Fruit fly (Drosophila melanogaster) whole organism, embryonic: ENCODE data around the gene Not10.

Experiments
- BEAF-32 ChIP-seq: fragments of 200-800 bp; sonication (Bioruptor generic); optimal IDR thresholded peaks from 3 replicates; lab custom pipeline; 2017; ENCODE audit warnings: missing biosample characterization, missing genetic modification characterization, mild to moderate bottlenecking, moderate library complexity, missing genetic modification reagents
- CG11093 ChIP-seq: fragments of 200-800 bp; sonication (Bioruptor generic); IDR thresholded peaks from 3 replicates; pipeline ENCODE4 v1.3.6; 2022; ENCODE audit warnings: missing biosample characterization, missing genetic modification characterization
- CG11398 ChIP-seq: fragments of 200-800 bp; sonication (Bioruptor generic); optimal IDR thresholded peaks from 2 replicates; lab custom pipeline; 2016; ENCODE audit warnings: missing biosample characterization, missing genetic modification characterization
- CG15479 ChIP-seq: fragments of 200-800 bp; sonication (Bioruptor generic); optimal IDR thresholded peaks from 3 replicates; lab custom pipeline; 2019; ENCODE audit warnings: missing biosample characterization, mild to moderate bottlenecking, missing genetic modification characterization, moderate library complexity
- CG17361 ChIP-seq: fragments of 200-800 bp; sonication (Bioruptor generic); IDR thresholded peaks from 3 replicates; pipeline ENCODE4 v1.3.6; 2022; ENCODE audit warnings: missing biosample characterization, missing genetic modification characterization
- CG18476 ChIP-seq: fragments of 200-800 bp; sonication (Bioruptor generic); optimal IDR thresholded peaks from 2 replicates; lab custom pipeline; 2016; ENCODE audit warnings: missing biosample characterization, mild to moderate bottlenecking, missing genetic modification characterization
- CG18599 ChIP-seq: fragments of 200-800 bp; sonication (Bioruptor generic); optimal IDR thresholded peaks from 3 replicates; lab custom pipeline; 2017; ENCODE audit warnings: missing biosample characterization, missing genetic modification characterization, mild to moderate bottlenecking, moderate library complexity, missing genetic modification reagents
- CG30020 ChIP-seq: fragments of 200-800 bp; optimal IDR thresholded peaks from 2 replicates; lab custom pipeline; 2019; ENCODE audit warnings: missing biosample characterization, mild to moderate bottlenecking, missing genetic modification characterization, moderate library complexity
- CG3163 ChIP-seq: fragments of 200-800 bp; sonication (Bioruptor generic); optimal IDR thresholded peaks from 3 replicates; lab custom pipeline; 2016; ENCODE audit warnings: missing biosample characterization, missing genetic modification characterization
- CG33557 ChIP-seq: fragments of 200-800 bp; sonication (Bioruptor generic); optimal IDR thresholded peaks from 2 replicates; lab custom pipeline; 2019; ENCODE audit warnings: missing biosample characterization, mild to moderate bottlenecking, missing genetic modification characterization, moderate library complexity
- CG34422 ChIP-seq: fragments of 200-800 bp; sonication (Bioruptor generic); IDR thresholded peaks from 3 replicates; pipeline ENCODE4 v1.3.6; 2022; ENCODE audit warnings: missing biosample characterization, missing genetic modification characterization
- CG4328 ChIP-seq: fragments of 200-800 bp; sonication (Bioruptor generic); optimal IDR thresholded peaks from 3 replicates; lab custom pipeline; 2017; ENCODE audit warnings: missing biosample characterization, missing genetic modification reagents, missing genetic modification characterization
- CG43689 ChIP-seq: fragments of 200-800 bp; sonication (Bioruptor generic); IDR thresholded peaks from 2 replicates; pipeline ENCODE4 v1.3.6; 2022; ENCODE audit warnings: missing biosample characterization, missing genetic modification characterization
- CG7271 ChIP-seq: fragments of 200-800 bp; sonication (Bioruptor generic); optimal IDR thresholded peaks from 2 replicates; lab custom pipeline; 2018; ENCODE audit warnings: missing biosample characterization, mild to moderate bottlenecking, missing genetic modification characterization, moderate library complexity
- CG7556 ChIP-seq: fragments of 200-800 bp; sonication (Bioruptor generic); optimal IDR thresholded peaks from 2 replicates; lab custom pipeline; 2017; ENCODE audit warnings: missing biosample characterization, mild to moderate bottlenecking, missing genetic modification characterization
- CG7987 ChIP-seq: fragments of 200-800 bp; sonication (Bioruptor generic); optimal IDR thresholded peaks from 2 replicates; lab custom pipeline; 2018; ENCODE audit warnings: missing biosample characterization, mild to moderate bottlenecking, missing genetic modification characterization, moderate library complexity
- CG8765 ChIP-seq: fragments of 200-800 bp; sonication (Bioruptor generic); IDR thresholded peaks from 2 replicates; pipeline ENCODE4 v1.3.6; 2022; ENCODE audit warnings: missing biosample characterization, missing genetic modification characterization
- CTCF ChIP-seq: fragments of 200-800 bp; sonication (Bioruptor generic); optimal IDR thresholded peaks from 2 replicates; lab custom pipeline; 2017; ENCODE audit warnings: missing biosample characterization, mild to moderate bottlenecking, missing genetic modification characterization, moderate library complexity
- CkIIα-i1 ChIP-seq: fragments of 200-800 bp; sonication (Bioruptor generic); IDR thresholded peaks from 2 replicates; pipeline ENCODE4 v1.3.6; 2022; ENCODE audit warnings: missing biosample characterization, missing genetic modification characterization
- CrebB ChIP-seq: fragments of 200-800 bp; sonication (Bioruptor generic); optimal IDR thresholded peaks from 3 replicates; lab custom pipeline; 2018; ENCODE audit warnings: missing biosample characterization, mild to moderate bottlenecking, missing genetic modification characterization
- D19B ChIP-seq: fragments of 200-800 bp; sonication (Bioruptor generic); optimal IDR thresholded peaks from 2 replicates; lab custom pipeline; 2017; ENCODE audit warnings: missing biosample characterization, mild to moderate bottlenecking, missing genetic modification characterization
- H15 ChIP-seq: fragments of 200-800 bp; sonication (Bioruptor generic); IDR thresholded peaks from 3 replicates; pipeline ENCODE4 v1.3.6; 2022; ENCODE audit warnings: missing biosample characterization, missing genetic modification characterization
- H2.0 ChIP-seq: fragments of 200-800 bp; sonication (Bioruptor generic); IDR thresholded peaks from 2 replicates; pipeline ENCODE4 v1.3.6; 2022; ENCODE audit warnings: missing biosample characterization, missing genetic modification characterization
- Jarid2 ChIP-seq: fragments of 200-800 bp; sonication (Bioruptor generic); optimal IDR thresholded peaks from 3 replicates; lab custom pipeline; 2017; ENCODE audit warnings: mild to moderate bottlenecking, missing biosample characterization, missing genetic modification reagents, missing genetic modification characterization
- Kr ChIP-seq: fragments of 200-800 bp; sonication (Bioruptor generic); optimal IDR thresholded peaks from 2 replicates; lab custom pipeline; 2017; ENCODE audit warnings: missing biosample characterization, mild to moderate bottlenecking, missing genetic modification characterization
- Oli ChIP-seq: fragments of 200-800 bp; sonication (Bioruptor generic); optimal IDR thresholded peaks from 2 replicates; lab custom pipeline; 2018; ENCODE audit warnings: missing biosample characterization, mild to moderate bottlenecking, missing genetic modification characterization, moderate library complexity
- Poxn ChIP-seq: fragments of 200-800 bp; sonication (Bioruptor generic); IDR thresholded peaks from 2 replicates; pipeline ENCODE4 v1.3.6; 2022; ENCODE audit warnings: missing biosample characterization, missing genetic modification characterization
- Ptx1 ChIP-seq: fragments of 200-800 bp; sonication (Bioruptor generic); IDR thresholded peaks from 2 replicates; pipeline ENCODE4 v1.3.6; 2022; ENCODE audit warnings: missing biosample characterization, missing genetic modification characterization
- Ssrp ChIP-seq: fragments of 200-800 bp; sonication (Bioruptor generic); optimal IDR thresholded peaks from 2 replicates; lab custom pipeline; 2018; ENCODE audit warnings: missing biosample characterization, mild to moderate bottlenecking, missing genetic modification characterization, moderate library complexity
- Usf ChIP-seq: fragments of 200-800 bp; sonication (Bioruptor generic); optimal IDR thresholded peaks from 2 replicates; lab custom pipeline; 2017; ENCODE audit warnings: missing genotype, missing biosample characterization, missing genetic modification characterization
- al ChIP-seq: fragments of 200-800 bp; sonication (Bioruptor generic); IDR thresholded peaks from 2 replicates; pipeline ENCODE4 v1.3.6; 2022; ENCODE audit warnings: missing biosample characterization, missing genetic modification characterization
- aop ChIP-seq: fragments of 200-800 bp; sonication (Bioruptor generic); IDR thresholded peaks from 2 replicates; pipeline ENCODE4 v1.3.6; 2022; ENCODE audit warnings: missing biosample characterization, missing genetic modification characterization
- bab2 ChIP-seq: fragments of 200-800 bp; sonication (Bioruptor generic); optimal IDR thresholded peaks from 2 replicates; lab custom pipeline; 2016; ENCODE audit warnings: missing biosample characterization, missing genetic modification characterization
- cg ChIP-seq: fragments of 200-800 bp; sonication (Bioruptor generic); optimal IDR thresholded peaks from 3 replicates; lab custom pipeline; 2019; ENCODE audit warnings: missing biosample characterization, mild to moderate bottlenecking, missing genetic modification characterization, moderate library complexity
- ci ChIP-seq: fragments of 200-800 bp; sonication (Bioruptor generic); IDR thresholded peaks from 3 replicates; pipeline ENCODE4 v1.3.6; 2022; ENCODE audit warnings: missing biosample characterization, missing genetic modification characterization
- dmrt11E ChIP-seq: fragments of 200-800 bp; sonication (Bioruptor generic); optimal IDR thresholded peaks from 3 replicates; lab custom pipeline; 2018; ENCODE audit warnings: missing biosample characterization, mild to moderate bottlenecking, missing genetic modification characterization, moderate library complexity
- eve ChIP-seq, 2 experiments: fragments of >200 bp; optimal IDR thresholded peaks; 2 replicates each; lab custom pipeline; 2017; ENCODE audit warnings: missing biosample characterization in 2 of 2, missing genetic modification characterization in 2 of 2
- ewg ChIP-seq: fragments of 200-800 bp; sonication (Bioruptor generic); optimal IDR thresholded peaks from 3 replicates; lab custom pipeline; 2017; ENCODE audit warnings: mild to moderate bottlenecking, missing biosample characterization, missing genetic modification reagents, missing genetic modification characterization
- gfzf ChIP-seq: fragments of 200-800 bp; sonication (Bioruptor generic); optimal IDR thresholded peaks from 2 replicates; lab custom pipeline; 2016; ENCODE audit warnings: missing biosample characterization, mild to moderate bottlenecking, missing genetic modification characterization, moderate library complexity
- jumu ChIP-seq: fragments of 200-800 bp; sonication (Bioruptor generic); optimal IDR thresholded peaks from 3 replicates; lab custom pipeline; 2016; ENCODE audit warnings: missing biosample characterization, missing genetic modification characterization
- kah ChIP-seq: fragments of 200-800 bp; sonication (Bioruptor generic); optimal IDR thresholded peaks from 2 replicates; lab custom pipeline; 2018; ENCODE audit warnings: missing biosample characterization, mild to moderate bottlenecking, missing genetic modification characterization
- kay ChIP-seq: fragments of 200-800 bp; sonication (Bioruptor generic); optimal IDR thresholded peaks from 2 replicates; lab custom pipeline; 2016; ENCODE audit warnings: missing biosample characterization, missing genetic modification characterization
- lmd ChIP-seq: fragments of 200-800 bp; sonication (Bioruptor generic); IDR thresholded peaks from 2 replicates; pipeline ENCODE4 v1.3.6; 2022; ENCODE audit warnings: missing biosample characterization, missing genetic modification characterization
- pfk ChIP-seq: fragments of 200-800 bp; sonication (Bioruptor generic); optimal IDR thresholded peaks from 2 replicates; lab custom pipeline; 2018; ENCODE audit warnings: missing biosample characterization, mild to moderate bottlenecking, missing genetic modification characterization, moderate library complexity
- pzg ChIP-seq: fragments of 200-800 bp; sonication (Bioruptor generic); optimal IDR thresholded peaks from 3 replicates; lab custom pipeline; 2018; ENCODE audit warnings: missing biosample characterization, mild to moderate bottlenecking, missing genetic modification characterization, moderate library complexity
- sqz ChIP-seq: fragments of 200-800 bp; sonication (Bioruptor generic); optimal IDR thresholded peaks from 3 replicates; lab custom pipeline; 2018; ENCODE audit warnings: missing biosample characterization, mild to moderate bottlenecking, missing genetic modification characterization
- ssp ChIP-seq: fragments of 200-800 bp; sonication (Bioruptor generic); IDR thresholded peaks from 2 replicates; pipeline ENCODE4 v1.3.6; 2022; ENCODE audit warnings: missing biosample characterization, missing genetic modification characterization
- twi ChIP-seq: fragments of 200-800 bp; optimal IDR thresholded peaks from 2 replicates; lab custom pipeline; 2019; ENCODE audit warnings: missing biosample characterization, mild to moderate bottlenecking, missing genetic modification characterization, moderate library complexity
- vvl ChIP-seq: fragments of 200-800 bp; sonication (Bioruptor generic); IDR thresholded peaks from 2 replicates; pipeline ENCODE4 v1.3.6; 2022; ENCODE audit warnings: missing biosample characterization, missing genetic modification characterization
- zfh2 ChIP-seq: fragments of 200-800 bp; sonication (Bioruptor generic); optimal IDR thresholded peaks from 2 replicates; lab custom pipeline; 2016; ENCODE audit warnings: missing biosample characterization, missing genetic modification characterization

Not10 gene

dm6 chr3R:12653511-12654252, 23.2 kb downstream of the Not10 start (continued):
- TF ChIP-seq CG8765 (GFP tag; lab: Robert Waterston, UW) (no peak; the same call in 1 of the 2 replicates), pzg (GFP tag; lab: Kevin White, UChicago) (no peak), CG15479 (GFP tag; lab: Kevin White, UChicago) (no peak), CrebB (tag; lab: Kevin White, UChicago) (peak; percentile 56), D19B (GFP tag; lab: Kevin White, UChicago) (peak; percentile 70), zfh2 (peak; percentile 69), gfzf (GFP tag; lab: Kevin White, UChicago) (no peak), H2.0 (GFP tag; lab: Robert Waterston, UW) (peak; percentile 56; the same call in 1 of the 2 replicates), CG18599 (GFP tag; lab: Kevin White, UChicago) (peak; percentile 75), twi (tag; lab: Kevin White, UChicago) (peak; percentile 33), CG30020 (tag; lab: Kevin White, UChicago) (no peak), ci (GFP tag; lab: Robert Waterston, UW) (peak; percentile 80), CG7271 (tag; lab: Kevin White, UChicago) (no peak), CG33557 (GFP tag; lab: Kevin White, UChicago) (no peak), H15 (GFP tag; lab: Robert Waterston, UW) (peak; percentile 75), ssp (peak; percentile 69), ewg (peak; percentile 82), CG11093 (peak; percentile 81), CG18476 (GFP tag; lab: Kevin White, UChicago) (peak; percentile 32), lmd (GFP tag; lab: Robert Waterston, UW) (peak; percentile 92), Jarid2 (GFP tag; lab: Kevin White, UChicago) (peak; percentile 32), BEAF-32 (GFP tag; lab: Kevin White, UChicago) (no peak), CG43689 (GFP tag; lab: Robert Waterston, UW) (peak; percentile 49), Kr (GFP tag; lab: Kevin White, UChicago) (no peak), CkIIα-i1 (GFP tag; lab: Robert Waterston, UW) (no peak), CG17361 (GFP tag; lab: Robert Waterston, UW) (peak; percentile 92), Oli (tag; lab: Kevin White, UChicago) (peak; percentile 93), sqz (GFP tag; lab: Kevin White, UChicago) (no peak), pfk (GFP tag; lab: Kevin White, UChicago) (no peak), Ssrp (tag; lab: Kevin White, UChicago) (peak; percentile 87), Usf (peak; percentile 51), kay (GFP tag; lab: Kevin White, UChicago) (peak; percentile 57), al (GFP tag; lab: Robert Waterston, UW) (peak; percentile 80), CG34422 (GFP tag; lab: Robert Waterston, UW) (peak; percentile 77; the same call in 2 of the 3 replicates), eve (GFP tag; optimal IDR thresholded peaks at IDR 0.05; lab: Kevin White, UChicago) (no peak), CTCF (GFP tag; lab: Kevin White, UChicago) (peak; percentile 43), kah (peak; percentile 74), cg (no peak), jumu (GFP tag; lab: Kevin White, UChicago) (peak; percentile 80), CG4328 (peak; percentile 49), CG3163 (GFP tag; lab: Kevin White, UChicago) (peak; percentile 61), CG7987 (no peak), CG7556 (GFP tag; lab: Kevin White, UChicago) (peak; percentile 85), aop (GFP tag; lab: Robert Waterston, UW) (no peak), CG11398 (GFP tag; lab: Kevin White, UChicago) (peak; percentile 71), dmrt11E (no peak), bab2 (GFP tag; lab: Kevin White, UChicago) (peak; percentile 76), vvl (peak; percentile 77), Ptx1 (GFP tag; lab: Robert Waterston, UW) (peak; percentile 91), Poxn (peak; percentile 62)
